Fruit fly (Drosophila melanogaster) whole organism, embryonic: ENCODE results near the gene Dhod.

ENCODE experiments used
- Awh ChIP-seq: fragments of 200-800 bp; sonication (Bioruptor generic); IDR thresholded peaks from 2 replicates; pipeline ENCODE4, ENCODE4 v1.3.6; 2022; ENCODE audit warnings: missing biosample characterization, missing genetic modification characterization
- CG11695 ChIP-seq: fragments of 200-800 bp; sonication (Bioruptor generic); IDR thresholded peaks from 3 replicates; pipeline ENCODE4 v1.3.6; 2022; ENCODE audit warnings: missing biosample characterization, missing genetic modification characterization
- CG12236 ChIP-seq: fragments of 200-800 bp; sonication (Bioruptor generic); optimal IDR thresholded peaks from 2 replicates; lab custom pipeline; 2016; ENCODE audit warnings: missing biosample characterization, missing genetic modification characterization
- CG12942 ChIP-seq: fragments of 200-800 bp; sonication (Bioruptor generic); optimal IDR thresholded peaks from 3 replicates; lab custom pipeline; 2016; ENCODE audit warnings: missing biosample characterization, missing genetic modification characterization
- CG13624 ChIP-seq: fragments of 200-800 bp; sonication (Bioruptor generic); optimal IDR thresholded peaks from 2 replicates; lab custom pipeline; 2016; ENCODE audit warnings: missing biosample characterization, missing genetic modification characterization
- CG13894 ChIP-seq: fragments of 200-800 bp; sonication (Bioruptor generic); optimal IDR thresholded peaks from 3 replicates; lab custom pipeline; 2018; ENCODE audit warnings: missing biosample characterization, mild to moderate bottlenecking, missing genetic modification characterization, moderate library complexity
- CG15073 ChIP-seq: fragments of 200-800 bp; sonication (Bioruptor generic); optimal IDR thresholded peaks from 2 replicates; lab custom pipeline; 2016; ENCODE audit warnings: missing biosample characterization, missing genetic modification characterization
- CG1529 ChIP-seq: fragments of 200-800 bp; sonication (Bioruptor generic); optimal IDR thresholded peaks from 3 replicates; lab custom pipeline; 2018; ENCODE audit warnings: missing biosample characterization, missing genetic modification characterization
- CG17359 ChIP-seq: fragments of 200-800 bp; sonication (Bioruptor generic); optimal IDR thresholded peaks from 3 replicates; lab custom pipeline; 2018; ENCODE audit warnings: missing biosample characterization, mild to moderate bottlenecking, missing genetic modification characterization, moderate library complexity
- CG17361 ChIP-seq: fragments of 200-800 bp; sonication (Bioruptor generic); IDR thresholded peaks from 3 replicates; pipeline ENCODE4 v1.3.6; 2022; ENCODE audit warnings: missing biosample characterization, missing genetic modification characterization
- CG2889 ChIP-seq: fragments of 200-800 bp; sonication (Bioruptor generic); IDR thresholded peaks from 3 replicates; pipeline ENCODE4 v1.3.6; 2022; ENCODE audit warnings: missing biosample characterization, missing genetic modification characterization
- CG31224 ChIP-seq: fragments of 200-800 bp; sonication (Bioruptor generic); IDR thresholded peaks from 2 replicates; pipeline ENCODE4 v1.3.6; 2022; ENCODE audit warnings: missing biosample characterization, missing genetic modification characterization
- CG3163 ChIP-seq: fragments of 200-800 bp; sonication (Bioruptor generic); optimal IDR thresholded peaks from 3 replicates; lab custom pipeline; 2016; ENCODE audit warnings: missing biosample characterization, missing genetic modification characterization
- CG3726 ChIP-seq: fragments of 200-800 bp; sonication (Bioruptor generic); IDR thresholded peaks from 3 replicates; pipeline ENCODE4, ENCODE4 v1.3.6; 2022; ENCODE audit warnings: missing biosample characterization, missing genetic modification characterization
- CG3847 ChIP-seq: fragments of 200-800 bp; sonication (Bioruptor generic); IDR thresholded peaks from 2 replicates; pipeline ENCODE4 v1.3.6; 2022; ENCODE audit warnings: missing biosample characterization, missing genetic modification characterization
- CG4707 ChIP-seq: fragments of 200-800 bp; sonication (Bioruptor generic); optimal IDR thresholded peaks from 2 replicates; lab custom pipeline; 2018; ENCODE audit warnings: missing biosample characterization, mild to moderate bottlenecking, missing genetic modification characterization, moderate library complexity
- CG7556 ChIP-seq: fragments of 200-800 bp; sonication (Bioruptor generic); optimal IDR thresholded peaks from 2 replicates; lab custom pipeline; 2017; ENCODE audit warnings: missing biosample characterization, mild to moderate bottlenecking, missing genetic modification characterization
- CG9215 ChIP-seq: fragments of 200-800 bp; sonication (Bioruptor generic); IDR thresholded peaks from 2 replicates; pipeline ENCODE4 v1.3.6; 2022; ENCODE audit warnings: missing biosample characterization, missing genetic modification characterization
- CoRest ChIP-seq: fragments of 200-800 bp; sonication (Bioruptor generic); optimal IDR thresholded peaks from 3 replicates; lab custom pipeline; 2018; ENCODE audit warnings: missing biosample characterization, mild to moderate bottlenecking, missing genetic modification characterization, moderate library complexity
- Dip3 ChIP-seq: fragments of 200-800 bp; sonication (Bioruptor generic); optimal IDR thresholded peaks from 3 replicates; lab custom pipeline; 2016; ENCODE audit warnings: missing biosample characterization, missing genetic modification characterization
- ERR ChIP-seq: fragments of 200-800 bp; sonication (Bioruptor generic); optimal IDR thresholded peaks from 2 replicates; lab custom pipeline; 2016; ENCODE audit warnings: missing biosample characterization, missing genetic modification characterization
- Fer3 ChIP-seq: fragments of 200-800 bp; sonication (Bioruptor generic); optimal IDR thresholded peaks from 2 replicates; lab custom pipeline; 2018; ENCODE audit warnings: missing biosample characterization, mild to moderate bottlenecking, missing genetic modification characterization, moderate library complexity
- Hr39 ChIP-seq: fragments of >200 bp; optimal IDR thresholded peaks from 2 replicates; lab custom pipeline; 2017
- Myb ChIP-seq: fragments of 200-800 bp; sonication (Bioruptor generic); optimal IDR thresholded peaks from 2 replicates; lab custom pipeline; 2016; ENCODE audit warnings: missing biosample characterization, missing genetic modification characterization
- Sox102F ChIP-seq: fragments of 200-800 bp; sonication (Bioruptor generic); optimal IDR thresholded peaks from 2 replicates; lab custom pipeline; 2018; ENCODE audit warnings: missing biosample characterization, mild to moderate bottlenecking, missing genetic modification characterization, moderate library complexity
- Taf1 ChIP-seq: fragments of 200-800 bp; sonication (Bioruptor generic); IDR thresholded peaks from 2 replicates; pipeline ENCODE4 v1.3.6; 2022; ENCODE audit warnings: missing biosample characterization, missing genetic modification characterization
- Xrp1 ChIP-seq: fragments of 200-800 bp; sonication (Bioruptor generic); IDR thresholded peaks from 2 replicates; pipeline ENCODE4 v1.3.6; 2022; ENCODE audit warnings: missing biosample characterization, missing genetic modification characterization
- corto ChIP-seq: fragments of 200-800 bp; sonication (Bioruptor generic); optimal IDR thresholded peaks from 2 replicates; lab custom pipeline; 2016; ENCODE audit warnings: missing biosample characterization, mild to moderate bottlenecking, missing genetic modification characterization, moderate library complexity
- dmrt99B ChIP-seq: fragments of 200-800 bp; sonication (Bioruptor generic); optimal IDR thresholded peaks from 2 replicates; lab custom pipeline; 2018; ENCODE audit warnings: missing biosample characterization, mild to moderate bottlenecking, missing genetic modification characterization, moderate library complexity
- eyg ChIP-seq: fragments of 200-800 bp; sonication (Bioruptor generic); optimal IDR thresholded peaks from 3 replicates; lab custom pipeline; 2016; ENCODE audit warnings: missing biosample characterization, missing genetic modification characterization
- ftz-f1 ChIP-seq: fragments of 200-800 bp; sonication (Bioruptor generic); optimal IDR thresholded peaks from 2 replicates; lab custom pipeline; 2016; ENCODE audit warnings: missing biosample characterization, missing genetic modification characterization
- grau ChIP-seq: fragments of 200-800 bp; optimal IDR thresholded peaks from 3 replicates; lab custom pipeline; 2019; ENCODE audit warnings: missing biosample characterization, mild to moderate bottlenecking, missing genetic modification characterization, moderate library complexity
- hkb ChIP-seq, 2 experiments: fragments of 200-800 bp in 1 of 2; fragments of >200 bp in 1 of 2; sonication (Bioruptor generic) in 1 of 2; IDR thresholded peaks in 1 of 2; optimal IDR thresholded peaks in 1 of 2; 2 replicates each; pipeline versions ENCODE4 v1.3.6 to Lab custom; 2017 to 2022; ENCODE audit warnings: missing biosample characterization in 1 of 2, missing genetic modification characterization in 1 of 2
- inv ChIP-seq: fragments of 200-800 bp; sonication (Bioruptor generic); IDR thresholded peaks from 2 replicates; pipeline ENCODE4 v1.3.6; 2022; ENCODE audit warnings: missing biosample characterization, missing genetic modification characterization; ENCODE audit not compliant: partially characterized antibody
- lab ChIP-seq: fragments of 200-800 bp; sonication (Bioruptor generic); optimal IDR thresholded peaks from 3 replicates; lab custom pipeline; 2017; ENCODE audit warnings: missing biosample characterization, missing genetic modification characterization, mild to moderate bottlenecking, moderate library complexity, missing genetic modification reagents
- lilli ChIP-seq: fragments of 200-800 bp; sonication (Bioruptor generic); optimal IDR thresholded peaks from 3 replicates; lab custom pipeline; 2016; ENCODE audit warnings: missing biosample characterization, missing genetic modification characterization
- pan ChIP-seq, 4 experiments: fragments of >200 bp in 3 of 4; fragments of 200-800 bp in 1 of 4; sonication (Bioruptor generic) in 1 of 4; optimal IDR thresholded peaks in 3 of 4; IDR thresholded peaks in 1 of 4; 2 replicates each; pipeline versions ENCODE4 v1.3.6 to Lab custom; 2017 to 2022; ENCODE audit warnings: missing biosample characterization in 2 of 4, missing genetic modification characterization in 2 of 4, mixed read lengths in 1 of 4
- pnt ChIP-seq: fragments of 200-800 bp; sonication (Bioruptor generic); optimal IDR thresholded peaks from 3 replicates; lab custom pipeline; 2016; ENCODE audit warnings: missing biosample characterization, missing genetic modification characterization
- pum ChIP-seq: fragments of 200-800 bp; sonication (Bioruptor generic); optimal IDR thresholded peaks from 2 replicates; lab custom pipeline; 2016; ENCODE audit warnings: missing biosample characterization, missing genetic modification characterization
- ranshi ChIP-seq: fragments of 200-800 bp; sonication (Bioruptor generic); IDR thresholded peaks from 2 replicates; pipeline ENCODE4 v1.3.6; 2022; ENCODE audit warnings: missing biosample characterization, missing genetic modification characterization
- rib ChIP-seq: fragments of 200-800 bp; sonication (Bioruptor generic); IDR thresholded peaks from 2 replicates; pipeline ENCODE4 v1.3.6; 2022; ENCODE audit warnings: missing biosample characterization, missing genetic modification characterization
- scrt ChIP-seq: fragments of 200-800 bp; sonication (Bioruptor generic); optimal IDR thresholded peaks from 2 replicates; lab custom pipeline; 2018; ENCODE audit warnings: missing biosample characterization, mild to moderate bottlenecking, missing genetic modification characterization, moderate library complexity
- sens ChIP-seq: fragments of 200-800 bp; sonication (Bioruptor generic); peaks from one replicate; lab custom pipeline; 2016; ENCODE audit warnings: missing biosample characterization, missing genetic modification characterization
- sima ChIP-seq: fragments of 200-800 bp; sonication (Bioruptor generic); optimal IDR thresholded peaks from 2 replicates; lab custom pipeline; 2016; ENCODE audit warnings: missing biosample characterization, missing genetic modification characterization
- unpg ChIP-seq: fragments of 200-800 bp; sonication (Bioruptor generic); optimal IDR thresholded peaks from 3 replicates; lab custom pipeline; 2018; ENCODE audit warnings: missing biosample characterization, mild to moderate bottlenecking, missing genetic modification characterization, moderate library complexity

The Dhod gene

dm6 chr3R:8642376-8642966, 10.2 kb downstream of the Dhod start (continued):
- TF ChIP-seq CG31224 (GFP tag; lab: Robert Waterston, UW) = no peak
- no peak for TF ChIP-seq CG17359 (tag; lab: Kevin White, UChicago)
- TF ChIP-seq corto (GFP tag; lab: Kevin White, UChicago) = peak; percentile 15

dm6 chr3R:8638629-8639028, 14.1 kb downstream of the Dhod start:
- TF ChIP-seq scrt (GFP tag; lab: Kevin White, UChicago) (peak; percentile 58), rib (no peak), lab (no peak)

- TF ChIP-seq CG17359 (tag; lab: Kevin White, UChicago) (no peak), CoRest (tag; lab: Kevin White, UChicago) (no peak), grau (tag; lab: Kevin White, UChicago) (no peak), CG12236 (GFP tag; lab: Kevin White, UChicago) (no peak), ranshi (no peak), sima (GFP tag; lab: Kevin White, UChicago) (no peak), ftz-f1 (GFP tag; lab: Kevin White, UChicago) (no peak), lilli (no peak), pum (no peak), pnt (GFP tag; lab: Kevin White, UChicago) (no peak), CG2889 (GFP tag; lab: Robert Waterston, UW) (no peak), CG11695 (GFP tag; lab: Robert Waterston, UW) (no peak), CG4707 (no peak), Taf1 (GFP tag; lab: Robert Waterston, UW) (no peak), CG9215 (no peak), Awh (GFP tag; lab: Robert Waterston, UW) (no peak), CG3726 (GFP tag; lab: Robert Waterston, UW) (no peak), ERR (GFP tag; lab: Kevin White, UChicago) (no peak)
- TF ChIP-seq, all 482 proteins: peak for 0
Measured at dm6 chr3R:8635778-8636177, 16.9 kb downstream of the Dhod start, which contains the start of gene Or85e. TSS of gene Or85e (minus strand) at chr3R:8635878.

dm6 chr3R:8620737-8621136, 32.0 kb downstream of the Dhod start:
- TF ChIP-seq Hr39 (lab: Kevin White, UChicago) (peak; percentile 67), CG3847 (GFP tag; lab: Robert Waterston, UW) (no peak), Xrp1 (no peak)

- TF ChIP-seq sens (GFP tag; lab: Kevin White, UChicago) (peak; percentile 43), CG17361 (GFP tag; lab: Robert Waterston, UW) (no peak), Sox102F (peak; percentile 14), unpg (GFP tag; lab: Kevin White, UChicago) (no peak), CG15073 (no peak), CG7556 (no peak), Fer3 (peak; percentile 14), dmrt99B (peak; percentile 34), CG13624 (no peak), pan (optimal IDR thresholded peaks at IDR 0.05; lab: Kevin White, UChicago) (no peak), pan (GFP tag; optimal IDR thresholded peaks at IDR 0.05 in 1 of 2, IDR thresholded peaks at IDR 0.05 in 1 of 2) (peak in 1 of 2 experiments; percentile 32), inv (GFP tag; lab: Robert Waterston, UW) (no peak), CG1529 (no peak), eyg (no peak), CG13894 (tag; lab: Kevin White, UChicago) (peak; percentile 19), Myb (no peak), CG12942 (GFP tag; lab: Kevin White, UChicago) (no peak), Dip3 (GFP tag; lab: Kevin White, UChicago) (no peak), hkb (optimal IDR thresholded peaks at IDR 0.05; lab: Kevin White, UChicago) (no peak), hkb (GFP tag; IDR thresholded peaks at IDR 0.05; lab: Robert Waterston, UW) (peak; percentile 50), CG3163 (GFP tag; lab: Kevin White, UChicago) (no peak)
Measured at dm6 chr3R:8619089-8619488, 33.6 kb downstream of the Dhod start.
